Fruit fly (Drosophila melanogaster): ENCODE results near the gene CG43338.

DNA sequence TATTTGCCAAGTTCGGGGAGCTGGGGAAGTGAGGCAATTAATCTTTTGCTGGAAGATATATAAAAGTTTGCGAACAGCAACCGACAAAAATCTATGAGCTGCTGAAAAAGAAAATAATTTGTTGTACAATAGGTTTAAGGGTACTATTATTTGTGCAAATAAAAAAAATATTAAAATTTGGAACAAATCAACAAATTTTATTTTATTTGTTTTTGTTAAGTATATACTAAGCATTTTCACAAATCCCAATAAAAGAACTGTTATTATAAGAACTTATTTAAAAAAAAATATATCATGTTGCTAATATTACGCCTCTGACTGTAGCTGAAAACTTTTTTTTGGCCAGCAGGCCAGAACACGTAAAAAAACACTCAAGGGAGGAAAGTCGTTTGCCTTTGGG, 12.9 kb downstream of the CG43338 start:
- TF ChIP-seq N (GFP tag; optimal IDR thresholded peaks at IDR 0.05), result no peak
- TF ChIP-seq pan (optimal IDR thresholded peaks at IDR 0.05), result no peak
- TF ChIP-seq fru (GFP tag; optimal IDR thresholded peaks at IDR 0.05), result no peak
- TF ChIP-seq HLH106 (tag; optimal IDR thresholded peaks at IDR 0.05), result peak; percentile 8
- no peak for TF ChIP-seq jim (GFP tag; optimal IDR thresholded peaks at IDR 0.05)
- TF ChIP-seq usp (GFP tag; optimal IDR thresholded peaks at IDR 0.05), result no peak
- no peak for TF ChIP-seq h (GFP tag; optimal IDR thresholded peaks at IDR 0.05)
- no peak for TF ChIP-seq dmrt93B (GFP tag; optimal IDR thresholded peaks at IDR 0.05)
- no peak for TF ChIP-seq Sp1 (GFP tag; optimal IDR thresholded peaks at IDR 0.05)
- no peak for TF ChIP-seq Myc (optimal IDR thresholded peaks at IDR 0.05)
- TF ChIP-seq woc (GFP tag; optimal IDR thresholded peaks at IDR 0.05), result no peak
- TF ChIP-seq sv (GFP tag; optimal IDR thresholded peaks at IDR 0.05), result no peak
- TF ChIP-seq Hnf4 (GFP tag; optimal IDR thresholded peaks at IDR 0.05), result no peak
- peak in 1 of 2 experiments; percentile 18 for TF ChIP-seq foxo (GFP tag; optimal IDR thresholded peaks at IDR 0.05)

Measured in whole organism, wandering third instar larva.